Worm (Caenorhabditis elegans): ENCODE data around the gene C07B5.2.

C07B5.2 gene

ce11 chrX:9553095-9553494 lies 36.1 kb upstream of the C07B5.2 start (continued):
- TF ChIP-seq madf-9 (GFP tag; conservative IDR thresholded peaks at IDR 0.05) (no peak), unc-62 (GFP tag; optimal IDR thresholded peaks at IDR 0.05 in 1 of 2) (peak in 1 of 2 experiments; percentile 88), unc-62 (tag; optimal IDR thresholded peaks at IDR 0.05) (no peak), zip-11 (GFP tag; IDR thresholded peaks at IDR 0.05) (no peak)

ce11 chrX:9552404-9552803 lies 35.4 kb upstream of the C07B5.2 start:
- no peak for TF ChIP-seq pqm-1 (tag; optimal IDR thresholded peaks at IDR 0.05)
- no peak for TF ChIP-seq ceh-32 (tag; optimal IDR thresholded peaks at IDR 0.05; ENCODE audit: poor library complexity)
- TF ChIP-seq ceh-20 (GFP tag; IDR thresholded peaks at IDR 0.05) = peak; percentile 40; the same call in 1 of the 2 replicates
- no peak for TF ChIP-seq madf-5 (GFP tag; IDR thresholded peaks at IDR 0.05)
- TF ChIP-seq hif-1 (tag; optimal IDR thresholded peaks at IDR 0.05) = no peak
- no peak for TF ChIP-seq nhr-42 (GFP tag; IDR thresholded peaks at IDR 0.05)
- TF ChIP-seq lin-38 (GFP tag; IDR thresholded peaks at IDR 0.05) = peak; percentile 28; the same call in 1 of the 2 replicates
- no peak for TF ChIP-seq D1046.2 (GFP tag; IDR thresholded peaks at IDR 0.05)
- no peak for TF ChIP-seq nhr-237 (tag; optimal IDR thresholded peaks at IDR 0.05)
- TF ChIP-seq T26A8.4 (GFP tag; IDR thresholded peaks at IDR 0.05) = no peak
- no peak for TF ChIP-seq fos-1 (tag; optimal IDR thresholded peaks at IDR 0.05)
- TF ChIP-seq dve-1 (tag; optimal IDR thresholded peaks at IDR 0.05; ENCODE audit: insufficient read depth) = peak; percentile 44
- TF ChIP-seq mdt-29 (GFP tag; IDR thresholded peaks at IDR 0.05) = no peak
- no peak for TF ChIP-seq dmd-8 (GFP tag; IDR thresholded peaks at IDR 0.05)
- no peak for TF ChIP-seq nhr-11 (tag; optimal IDR thresholded peaks at IDR 0.05)
- TF ChIP-seq hlh-11 (tag; optimal IDR thresholded peaks at IDR 0.05) = peak; percentile 58
- no peak for TF ChIP-seq lin-13 (GFP tag; optimal IDR thresholded peaks at IDR 0.05)
- TF ChIP-seq dmd-6 (GFP tag; IDR thresholded peaks at IDR 0.05) = peak; percentile 44; the same call in 1 of the 2 replicates
- TF ChIP-seq lsy-2 (tag; optimal IDR thresholded peaks at IDR 0.05) = peak in 1 of 2 experiments; percentile 27
- TF ChIP-seq Y5F2A.4 (GFP tag; optimal IDR thresholded peaks at IDR 0.05) = no peak
- no peak for TF ChIP-seq cey-2 (tag; optimal IDR thresholded peaks at IDR 0.05; ENCODE audit: borderline replicate concordance, insufficient read depth)
- no peak for TF ChIP-seq unc-39 (tag; optimal IDR thresholded peaks at IDR 0.05)
- TF ChIP-seq ctbp-1 (GFP tag; IDR thresholded peaks at IDR 0.05) = no peak
- no peak for TF ChIP-seq daf-16 (GFP tag; optimal IDR thresholded peaks at IDR 0.05)
- peak; percentile 53 for TF ChIP-seq daf-16 (tag; optimal IDR thresholded peaks at IDR 0.05)
- TF ChIP-seq F44E2.7 (GFP tag; IDR thresholded peaks at IDR 0.05) = no peak
- TF ChIP-seq F10B5.3 (tag; optimal IDR thresholded peaks at IDR 0.05) = no peak
- TF ChIP-seq ceh-28 (tag; optimal IDR thresholded peaks at IDR 0.05) = no peak
- no peak for TF ChIP-seq nhr-76 (tag; optimal IDR thresholded peaks at IDR 0.05)
- peak; percentile 64 for TF ChIP-seq mes-2 (tag; optimal IDR thresholded peaks at IDR 0.05; ENCODE audit: poor library complexity, severe bottlenecking)
- TF ChIP-seq spr-3 (GFP tag; optimal IDR thresholded peaks at IDR 0.05) = no peak
- no peak for TF ChIP-seq snpc-4 (tag; optimal IDR thresholded peaks at IDR 0.05)
- peak; percentile 46 for TF ChIP-seq mxl-3 (GFP tag; optimal IDR thresholded peaks at IDR 0.05)
- TF ChIP-seq jun-1 (tag; optimal IDR thresholded peaks at IDR 0.05) = no peak
- TF ChIP-seq R02D3.7 (tag; optimal IDR thresholded peaks at IDR 0.05) = no peak
- peak; percentile 55 for TF ChIP-seq hmg-1.1 (GFP tag; IDR thresholded peaks at IDR 0.05)
- no peak for TF ChIP-seq Y105C5A.15 (GFP tag; IDR thresholded peaks at IDR 0.05)
- TF ChIP-seq ZK546.5 (tag; optimal IDR thresholded peaks at IDR 0.05) = no peak
- peak; percentile 69 for TF ChIP-seq nhr-28 (tag; optimal IDR thresholded peaks at IDR 0.05)
- no peak for TF ChIP-seq sdz-12 (GFP tag; optimal IDR thresholded peaks at IDR 0.05)
- peak; percentile 2 for TF ChIP-seq nhr-48 (tag; optimal IDR thresholded peaks at IDR 0.05)
- no peak for TF ChIP-seq egl-27 (tag; optimal IDR thresholded peaks at IDR 0.05)
- TF ChIP-seq php-3 (GFP tag; IDR thresholded peaks at IDR 0.05) = no peak
- TF ChIP-seq mep-1 (tag; optimal IDR thresholded peaks at IDR 0.05) = peak; percentile 73
- no peak for TF ChIP-seq mxl-2 (GFP tag; conservative IDR thresholded peaks at IDR 0.05)
- TF ChIP-seq daf-19 (GFP tag; conservative IDR thresholded peaks at IDR 0.05) = no peak
- no peak for TF ChIP-seq Y75B8A.6 (GFP tag; IDR thresholded peaks at IDR 0.05)
